Worm (Caenorhabditis elegans) whole organism, L2 larva: ENCODE results near the gene F27B3.6.
"Not testable (repeated sequence)": the region's sequence is repeated elsewhere in the genome, so short reads cannot be mapped to it uniquely, and the experiment has no call there.

Experiments used
- C34F6.9 ChIP-seq: fragments of 150-350 bp; optimal IDR thresholded peaks from 2 replicates; lab custom pipeline; 2014; ENCODE audit warnings: missing biosample characterization, missing genetic modification characterization
- F13H6.1 ChIP-seq: sonication (generic microtip); optimal IDR thresholded peaks from 2 replicates; lab custom pipeline; 2016; ENCODE audit warnings: missing genetic modification characterization, missing compliant biosample characterization
- R02D3.7 ChIP-seq: fragments of 150-350 bp; optimal IDR thresholded peaks from 2 replicates; lab custom pipeline; 2014; ENCODE audit warnings: missing biosample characterization, missing genetic modification characterization
- alr-1 ChIP-seq: fragments of 150-350 bp; optimal IDR thresholded peaks from 2 replicates; lab custom pipeline; 2014; ENCODE audit warnings: missing biosample characterization, missing genetic modification characterization
- aly-2 ChIP-seq: fragments of 150-350 bp; optimal IDR thresholded peaks from 2 replicates; lab custom pipeline; 2014; ENCODE audit warnings: missing biosample characterization, missing genetic modification characterization
- blmp-1 ChIP-seq: sonication (generic microtip); optimal IDR thresholded peaks from 2 replicates; lab custom pipeline; 2017; ENCODE audit warnings: missing genetic modification characterization, mild to moderate bottlenecking, missing compliant biosample characterization, antibody characterized with exemption, moderate library complexity; ENCODE audit not compliant: insufficient read depth
- ceh-16 ChIP-seq: fragments of 150-350 bp; optimal IDR thresholded peaks from 2 replicates; lab custom pipeline; 2014; ENCODE audit warnings: missing biosample characterization, missing genetic modification characterization
- ceh-82 ChIP-seq: fragments of 150-350 bp; optimal IDR thresholded peaks from 2 replicates; lab custom pipeline; 2014; ENCODE audit warnings: missing biosample characterization, missing genetic modification characterization
- crh-2 ChIP-seq: sonication (generic microtip); optimal IDR thresholded peaks from 2 replicates; lab custom pipeline; 2017; ENCODE audit warnings: missing biosample characterization, missing genetic modification characterization
- egl-27 ChIP-seq: sonication (generic microtip); optimal IDR thresholded peaks from 3 replicates; lab custom pipeline; 2017; ENCODE audit warnings: missing biosample characterization, missing genetic modification reagents, missing genetic modification characterization
- fos-1 ChIP-seq: fragments of 150-350 bp; optimal IDR thresholded peaks from 2 replicates; lab custom pipeline; 2014; ENCODE audit warnings: missing biosample characterization, missing genetic modification characterization
- gmeb-1 ChIP-seq: fragments of 150-350 bp; optimal IDR thresholded peaks from 2 replicates; lab custom pipeline; 2014; ENCODE audit warnings: missing biosample characterization, missing genetic modification characterization
- lin-11 ChIP-seq: fragments of 150-350 bp; sonication (generic microtip); optimal IDR thresholded peaks from 2 replicates; lab custom pipeline; 2014; ENCODE audit warnings: missing biosample characterization, missing genetic modification characterization, inconsistent platforms, mixed read lengths
- lin-13 ChIP-seq: fragments of 150-350 bp; optimal IDR thresholded peaks from 2 replicates; lab custom pipeline; 2014; ENCODE audit warnings: missing biosample characterization, missing genetic modification reagents, missing genetic modification characterization
- lsy-2 ChIP-seq, 2 experiments: fragments of 150-350 bp in 1 of 2; sonication (generic microtip) in 1 of 2; optimal IDR thresholded peaks; 2 replicates each; lab custom pipeline; 2014 to 2017; ENCODE audit warnings: missing biosample characterization in 2 of 2, missing genetic modification characterization in 2 of 2
- mbf-1 ChIP-seq: sonication (generic microtip); optimal IDR thresholded peaks from 2 replicates; lab custom pipeline; 2017; ENCODE audit warnings: missing biosample characterization, missing genetic modification characterization
- nhr-10 ChIP-seq: sonication (generic microtip); optimal IDR thresholded peaks from 2 replicates; lab custom pipeline; 2017; ENCODE audit warnings: missing biosample characterization, missing genetic modification characterization
- nhr-11 ChIP-seq: fragments of 150-350 bp; optimal IDR thresholded peaks from 2 replicates; lab custom pipeline; 2014; ENCODE audit warnings: missing biosample characterization, missing genetic modification characterization
- nhr-129 ChIP-seq: fragments of 150-350 bp; optimal IDR thresholded peaks from 2 replicates; lab custom pipeline; 2014; ENCODE audit warnings: missing biosample characterization, missing genetic modification characterization
- nhr-21 ChIP-seq: fragments of 150-350 bp; optimal IDR thresholded peaks from 2 replicates; lab custom pipeline; 2014; ENCODE audit warnings: missing biosample characterization, missing genetic modification characterization
- nhr-23 ChIP-seq: fragments of 150-350 bp; optimal IDR thresholded peaks from 2 replicates; lab custom pipeline; 2014; ENCODE audit warnings: missing biosample characterization, missing genetic modification reagents, missing genetic modification characterization
- nhr-237 ChIP-seq: fragments of 150-350 bp; optimal IDR thresholded peaks from 2 replicates; lab custom pipeline; 2014; ENCODE audit warnings: missing biosample characterization, missing genetic modification characterization
- nhr-25 ChIP-seq: fragments of 150-350 bp; sonication (generic microtip); optimal IDR thresholded peaks from 3 replicates; lab custom pipeline; 2014; ENCODE audit warnings: missing biosample characterization, missing genetic modification characterization
- nhr-6 ChIP-seq: fragments of 150-350 bp; optimal IDR thresholded peaks from 2 replicates; lab custom pipeline; 2014; ENCODE audit warnings: missing biosample characterization, missing genetic modification characterization
- peb-1 ChIP-seq: fragments of 150-350 bp; optimal IDR thresholded peaks from 2 replicates; lab custom pipeline; 2014; ENCODE audit warnings: missing biosample characterization, missing genetic modification characterization
- sem-4 ChIP-seq: fragments of 150-350 bp; optimal IDR thresholded peaks from 2 replicates; lab custom pipeline; 2014; ENCODE audit warnings: missing biosample characterization, missing genetic modification reagents, missing genetic modification characterization
- skn-1 ChIP-seq: sonication (generic microtip); optimal IDR thresholded peaks from 2 replicates; lab custom pipeline; 2017; ENCODE audit warnings: missing biosample characterization, missing genetic modification characterization
- sma-3 ChIP-seq: sonication (generic microtip); optimal IDR thresholded peaks from 2 replicates; lab custom pipeline; 2016; ENCODE audit warnings: missing genetic modification reagents, missing genetic modification characterization, missing compliant biosample characterization
- sma-9 ChIP-seq, 2 experiments: fragments of 150-350 bp in 1 of 2; sonication (generic microtip) in 1 of 2; optimal IDR thresholded peaks; 2 replicates each; lab custom pipeline; 2014 to 2016; ENCODE audit warnings: missing genetic modification characterization in 2 of 2, mild to moderate bottlenecking in 1 of 2, missing biosample characterization in 1 of 2, missing compliant biosample characterization in 1 of 2, missing genetic modification reagents in 1 of 2, moderate library complexity in 1 of 2
- snpc-4 ChIP-seq: fragments of 150-350 bp; optimal IDR thresholded peaks from 2 replicates; lab custom pipeline; 2014; ENCODE audit warnings: missing biosample characterization, missing genetic modification characterization
- unc-55 ChIP-seq: fragments of 150-350 bp; sonication (generic microtip); optimal IDR thresholded peaks from 3 replicates; lab custom pipeline; 2014; ENCODE audit warnings: missing biosample characterization, missing genetic modification reagents, missing genetic modification characterization
- zag-1 ChIP-seq: fragments of 150-350 bp; optimal IDR thresholded peaks from 2 replicates; lab custom pipeline; 2014; ENCODE audit warnings: missing biosample characterization, missing genetic modification characterization
- ztf-4 ChIP-seq: fragments of 150-350 bp; optimal IDR thresholded peaks from 2 replicates; lab custom pipeline; 2014; ENCODE audit warnings: missing biosample characterization, missing genetic modification characterization

The F27B3.6 gene

DNA sequence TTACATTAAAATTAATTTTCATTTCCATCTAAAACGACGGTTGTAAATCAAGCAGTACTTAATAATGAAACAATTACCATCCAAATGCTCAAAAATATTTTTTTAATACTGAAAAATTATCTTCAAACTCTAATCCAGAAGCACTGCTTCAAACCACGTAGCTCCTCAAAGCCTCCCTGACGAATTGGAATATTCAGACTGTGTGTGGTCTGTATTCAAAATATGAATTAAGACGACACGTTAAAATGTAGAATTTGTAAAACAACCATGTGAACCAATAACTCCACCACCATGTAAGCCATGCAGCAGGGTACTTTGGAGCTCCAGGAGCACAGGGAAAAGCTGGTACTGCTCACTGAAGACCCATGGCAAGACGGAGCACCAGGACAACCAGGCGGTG is 993 bp upstream of the F27B3.6 start, which contains the start of gene F27B3.8:
Gene F27B3.8, plus strand, starts transcription at position 301 of the 400 bp plus-strand sequence.
- TF ChIP-seq ceh-82 (tag; lab: Kevin White, UChicago) (no peak), unc-55 (GFP tag; lab: Kevin White, UChicago) (no peak), nhr-10 (tag; lab: Kevin White, UChicago) (no peak)

DNA sequence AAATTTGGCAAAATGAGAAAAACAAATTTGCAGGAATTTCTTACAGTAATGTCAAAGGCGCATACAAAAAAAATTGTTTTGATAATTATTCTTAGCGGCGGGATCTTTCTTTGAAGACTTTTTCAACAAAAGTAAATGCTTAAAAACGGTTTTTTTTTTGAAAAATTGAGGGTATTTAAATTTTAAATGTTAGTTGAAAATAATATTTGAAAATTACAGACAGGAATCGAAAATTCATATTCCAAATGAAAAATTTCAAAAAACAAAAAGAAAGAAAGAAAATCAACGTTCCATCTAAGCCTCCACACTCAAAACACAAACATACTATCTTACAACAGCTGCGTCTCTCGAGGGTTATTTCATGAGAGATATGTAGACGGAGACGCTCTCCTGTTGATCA is 1.2 kb downstream of the F27B3.6 start:
- TF ChIP-seq nhr-23 (tag; lab: Kevin White, UChicago) (no peak), ceh-16 (no peak), ztf-4 (tag; lab: Kevin White, UChicago) (no peak), alr-1 (tag; lab: Kevin White, UChicago) (no peak), nhr-6 (tag; lab: Kevin White, UChicago) (no peak), sem-4 (tag; lab: Kevin White, UChicago) (no peak), mbf-1 (no peak), peb-1 (no peak), nhr-129 (no peak), zag-1 (tag; lab: Kevin White, UChicago) (no peak), snpc-4 (tag; lab: Kevin White, UChicago) (no peak), lin-13 (GFP tag; lab: Kevin White, UChicago) (no peak), sma-3 (no peak), skn-1 (tag; lab: Kevin White, UChicago) (no peak)
- TF ChIP-seq, all 48 proteins: peak for 0

DNA sequence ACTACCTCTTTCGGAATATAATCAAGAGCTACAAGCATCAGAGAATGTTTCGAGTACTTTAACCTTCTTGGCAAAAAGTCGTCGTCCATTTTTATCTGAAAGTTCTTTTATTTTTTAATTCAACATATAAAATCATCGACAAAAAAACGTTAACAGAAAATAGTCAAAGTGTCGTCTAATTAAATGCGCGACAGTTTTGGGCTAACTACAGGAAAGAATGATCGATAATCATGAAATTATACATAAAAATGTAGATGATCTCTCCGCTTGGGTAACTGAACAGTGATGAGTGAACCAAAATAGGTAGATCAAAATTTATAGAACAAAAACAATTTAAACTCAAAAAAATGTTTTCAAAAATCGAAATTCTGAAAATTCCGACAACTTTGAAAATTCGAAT is 19.9 kb downstream of the F27B3.6 start, which contains the start of gene C09E7.8:
Gene C09E7.8, minus strand, starts transcription at position 101 of the 400 bp plus-strand sequence.
- TF ChIP-seq nhr-21 (no peak), nhr-11 (tag; lab: Kevin White, UChicago) (no peak), sma-9 (GFP tag; optimal IDR thresholded peaks at IDR 0.05; lab: Kevin White, UChicago) (no peak), sma-9 (tag; optimal IDR thresholded peaks at IDR 0.05; lab: Kevin White, UChicago) (no peak), nhr-237 (tag; lab: Kevin White, UChicago) (no peak), egl-27 (tag; lab: Kevin White, UChicago) (no peak), blmp-1 (no peak), R02D3.7 (tag; lab: Kevin White, UChicago) (no peak), aly-2 (tag; lab: Kevin White, UChicago) (no peak)

DNA sequence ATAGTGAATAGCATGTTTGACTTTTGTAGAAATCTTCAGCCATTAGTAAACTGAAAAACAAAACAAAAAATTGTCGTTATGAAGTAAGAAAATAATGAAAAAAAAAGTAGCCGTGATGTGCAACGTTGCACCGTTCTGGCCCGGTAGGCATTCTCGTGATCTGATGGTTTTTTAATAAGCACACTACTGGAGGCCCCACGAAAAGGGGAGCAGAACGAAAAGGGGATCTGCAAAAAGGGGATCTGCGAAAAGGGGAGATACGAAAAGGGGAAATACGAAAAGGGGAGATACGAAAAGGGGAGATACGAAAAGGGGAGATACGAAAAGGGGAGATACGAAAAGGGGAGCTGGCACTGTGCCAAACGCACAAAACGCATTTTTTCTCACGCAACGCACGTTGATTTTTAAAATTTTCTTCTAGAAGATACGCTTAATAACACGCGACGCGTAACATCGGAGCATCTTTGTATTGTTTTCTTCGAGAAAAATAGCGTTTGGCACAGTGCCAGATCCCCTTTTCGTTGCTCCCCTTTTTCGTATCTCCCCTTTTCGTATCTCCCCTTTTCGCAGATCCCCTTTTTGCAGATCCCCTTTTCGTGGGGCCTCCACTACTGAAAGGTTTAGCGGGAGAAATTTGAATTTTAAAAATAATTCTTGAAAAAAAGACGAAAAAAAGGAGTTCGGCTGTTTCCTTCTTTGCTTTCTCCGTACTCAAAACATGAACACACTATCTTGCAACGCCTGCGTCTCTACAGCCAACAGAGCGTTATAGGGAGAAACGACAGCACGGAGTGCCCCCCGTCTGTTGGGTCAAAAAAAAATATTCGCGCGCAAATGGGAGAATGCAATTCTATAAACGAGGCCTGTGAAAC is 27.0 kb downstream of the F27B3.6 start, which contains the start of gene C09E7.7:
Gene C09E7.7, minus strand, starts transcription at position 57 of the 872 bp plus-strand sequence.
- peak; percentile 45 to 48 for TF ChIP-seq lsy-2 (tag; optimal IDR thresholded peaks at IDR 0.05; lab: Kevin White, UChicago)
- TF ChIP-seq C34F6.9 (tag; lab: Kevin White, UChicago), result peak; percentile 57
- peak; percentile 50 for TF ChIP-seq lin-13 (GFP tag; lab: Kevin White, UChicago)
- peak; percentile 29 for TF ChIP-seq nhr-25 (tag; lab: Kevin White, UChicago)
- TF ChIP-seq nhr-129, result peak; percentile 43
- TF ChIP-seq crh-2, result peak; percentile 18
- peak; percentile 7 for TF ChIP-seq zag-1 (tag; lab: Kevin White, UChicago)
- TF ChIP-seq F13H6.1 (tag; lab: Kevin White, UChicago), result peak; percentile 55
- TF ChIP-seq lin-11 (tag; lab: Kevin White, UChicago), result peak; percentile 31
- peak; percentile 24 for TF ChIP-seq nhr-21
- peak; percentile 48 for TF ChIP-seq unc-55 (GFP tag; lab: Kevin White, UChicago)
- TF ChIP-seq fos-1 (tag; lab: Kevin White, UChicago), result peak; percentile 16
- TF ChIP-seq sma-3, result peak; percentile 72
- TF ChIP-seq sma-9 (GFP tag; optimal IDR thresholded peaks at IDR 0.05; lab: Kevin White, UChicago), result peak; percentile 60
- not testable (repeated sequence) for TF ChIP-seq sma-9 (tag; optimal IDR thresholded peaks at IDR 0.05; lab: Kevin White, UChicago)
- TF ChIP-seq gmeb-1 (tag; lab: Kevin White, UChicago), result peak; percentile 42
- TF ChIP-seq, all 48 proteins: peak for 15; not testable (repeated sequence) for 33
